Worm (Caenorhabditis elegans) whole organism, L2 larva: ENCODE data around the gene F13E9.13.

Experiments used
- ceh-82 ChIP-seq: fragments of 150-350 bp; optimal IDR thresholded peaks from 2 replicates; lab custom pipeline; 2014; ENCODE audit warnings: missing biosample characterization, missing genetic modification characterization
- egl-27 ChIP-seq: sonication (generic microtip); optimal IDR thresholded peaks from 3 replicates; lab custom pipeline; 2017; ENCODE audit warnings: missing biosample characterization, missing genetic modification reagents, missing genetic modification characterization
- fos-1 ChIP-seq: fragments of 150-350 bp; optimal IDR thresholded peaks from 2 replicates; lab custom pipeline; 2014; ENCODE audit warnings: missing biosample characterization, missing genetic modification characterization
- lin-11 ChIP-seq: fragments of 150-350 bp; sonication (generic microtip); optimal IDR thresholded peaks from 2 replicates; lab custom pipeline; 2014; ENCODE audit warnings: missing biosample characterization, missing genetic modification characterization, inconsistent platforms, mixed read lengths
- lin-39 ChIP-seq: fragments of 150-350 bp; optimal IDR thresholded peaks from 2 replicates; lab custom pipeline; 2014; ENCODE audit warnings: missing biosample characterization, missing genetic modification reagents, missing genetic modification characterization
- lsy-2 ChIP-seq, 2 experiments: fragments of 150-350 bp in 1 of 2; sonication (generic microtip) in 1 of 2; optimal IDR thresholded peaks; 2 replicates each; lab custom pipeline; 2014 to 2017; ENCODE audit warnings: missing biosample characterization in 2 of 2, missing genetic modification characterization in 2 of 2
- nhr-10 ChIP-seq: sonication (generic microtip); optimal IDR thresholded peaks from 2 replicates; lab custom pipeline; 2017; ENCODE audit warnings: missing biosample characterization, missing genetic modification characterization
- nhr-23 ChIP-seq: fragments of 150-350 bp; optimal IDR thresholded peaks from 2 replicates; lab custom pipeline; 2014; ENCODE audit warnings: missing biosample characterization, missing genetic modification reagents, missing genetic modification characterization
- unc-39 ChIP-seq: fragments of 150-350 bp; optimal IDR thresholded peaks from 2 replicates; lab custom pipeline; 2014; ENCODE audit warnings: missing biosample characterization, missing genetic modification characterization
- zag-1 ChIP-seq: fragments of 150-350 bp; optimal IDR thresholded peaks from 2 replicates; lab custom pipeline; 2014; ENCODE audit warnings: missing biosample characterization, missing genetic modification characterization

DNA sequence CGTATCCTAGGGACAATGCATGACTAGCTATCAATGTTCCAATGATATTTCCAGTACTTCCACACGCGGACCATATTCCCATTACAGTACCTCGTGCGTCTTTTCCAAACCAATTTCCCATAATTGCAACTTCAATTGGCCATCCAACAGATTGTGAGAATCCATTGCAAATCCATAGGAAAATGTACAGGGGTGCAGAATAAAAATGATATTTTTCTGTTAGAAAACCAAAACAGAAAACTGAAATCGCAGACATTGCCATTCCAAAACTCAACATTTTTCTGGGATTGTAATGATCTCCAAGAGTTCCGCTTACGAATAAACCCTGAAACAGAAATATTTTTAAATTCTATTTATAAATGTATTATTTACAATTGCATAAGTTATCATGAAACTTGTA lies 30.2 kb upstream of the F13E9.13 start:
- TF ChIP-seq nhr-10 (tag; lab: Kevin White, UChicago), result no peak
- TF ChIP-seq fos-1 (tag; lab: Kevin White, UChicago), result no peak
- no peak for TF ChIP-seq lin-11 (tag; lab: Kevin White, UChicago)
- no peak for TF ChIP-seq ceh-82
- TF ChIP-seq egl-27 (tag; lab: Kevin White, UChicago), result no peak
- TF ChIP-seq unc-39 (tag; lab: Kevin White, UChicago), result no peak
- TF ChIP-seq lin-39 (tag; lab: Kevin White, UChicago), result no peak
- TF ChIP-seq lsy-2 (tag; optimal IDR thresholded peaks at IDR 0.05; lab: Kevin White, UChicago), result no peak
- TF ChIP-seq nhr-23 (tag; lab: Kevin White, UChicago), result no peak
- no peak for TF ChIP-seq zag-1 (tag; lab: Kevin White, UChicago)
